Worm (Caenorhabditis elegans): ENCODE data around the gene clec-153.

clec-153 gene

ce11 chrIII:4626148-4626922 lies 8.7 kb upstream of the clec-153 start (continued):
- TF ChIP-seq ama-1 (optimal IDR thresholded peaks at IDR 0.05) = no peak
- no peak for TF ChIP-seq ceh-22 (tag; optimal IDR thresholded peaks at IDR 0.05)
- TF ChIP-seq sox-4 (tag; optimal IDR thresholded peaks at IDR 0.05) = no peak
- TF ChIP-seq pha-2 (tag; optimal IDR thresholded peaks at IDR 0.05) = no peak
- no peak for TF ChIP-seq pag-3 (tag; optimal IDR thresholded peaks at IDR 0.05; ENCODE audit: borderline replicate concordance)
- TF ChIP-seq ahr-1 (tag; optimal IDR thresholded peaks at IDR 0.05) = no peak
- no peak for TF ChIP-seq ceh-24 (tag; optimal IDR thresholded peaks at IDR 0.05)
- TF ChIP-seq ceh-18 (tag; optimal IDR thresholded peaks at IDR 0.05) = no peak
- no peak for TF ChIP-seq lin-11 (tag; optimal IDR thresholded peaks at IDR 0.05)
- no peak for TF ChIP-seq F13H6.1 (tag; optimal IDR thresholded peaks at IDR 0.05)
- no peak for TF ChIP-seq hlh-13 (GFP tag; optimal IDR thresholded peaks at IDR 0.05)
- no peak for TF ChIP-seq fkh-10 (GFP tag; optimal IDR thresholded peaks at IDR 0.05)
- TF ChIP-seq ceh-14 (tag; optimal IDR thresholded peaks at IDR 0.05) = no peak

DNA sequence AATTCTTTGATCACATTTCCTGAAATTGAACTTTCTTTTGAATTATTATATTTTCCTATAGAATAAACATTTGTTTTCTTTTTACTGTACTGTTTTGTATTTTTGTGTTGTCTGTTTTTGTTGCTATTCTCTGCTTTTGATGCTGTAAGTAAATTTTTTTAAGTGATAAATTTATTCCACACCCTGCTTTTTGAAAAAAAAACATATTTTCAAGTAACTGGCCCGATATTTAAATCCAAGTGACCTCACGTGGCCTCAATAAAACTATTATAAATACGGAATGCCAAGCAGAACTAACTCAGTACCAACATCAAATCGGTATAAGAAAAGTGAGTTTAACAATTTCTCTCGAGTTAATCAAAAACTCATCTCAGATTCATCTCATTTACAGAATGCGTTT lies 6.9 kb upstream of the clec-153 start, which contains the start of gene clec-151:
clec-151 (plus strand) TSS at position 301 of the 400 bp plus-strand sequence.
- no peak for TF ChIP-seq ttx-3 (tag; optimal IDR thresholded peaks at IDR 0.05)
- no peak for TF ChIP-seq sdc-2 (tag; optimal IDR thresholded peaks at IDR 0.05)
- TF ChIP-seq sox-2 (GFP tag; IDR thresholded peaks at IDR 0.05) = no peak
- TF ChIP-seq dve-1 (tag; optimal IDR thresholded peaks at IDR 0.05) = no peak
- no peak for TF ChIP-seq npax-4 (tag; optimal IDR thresholded peaks at IDR 0.05)
- no peak for TF ChIP-seq zip-5 (tag; optimal IDR thresholded peaks at IDR 0.05)
- TF ChIP-seq hlh-6 (tag; optimal IDR thresholded peaks at IDR 0.05) = no peak
- no peak for TF ChIP-seq ahr-1 (tag; optimal IDR thresholded peaks at IDR 0.05)
- TF ChIP-seq tbx-7 (tag; optimal IDR thresholded peaks at IDR 0.05) = no peak
- TF ChIP-seq C38D4.7 (GFP tag; optimal IDR thresholded peaks at IDR 0.05) = no peak
- no peak for TF ChIP-seq unc-55 (GFP tag; optimal IDR thresholded peaks at IDR 0.05)
- no peak for TF ChIP-seq F13H6.1 (tag; optimal IDR thresholded peaks at IDR 0.05)
- TF ChIP-seq T23F11.4 (GFP tag; optimal IDR thresholded peaks at IDR 0.05) = no peak
- no peak for TF ChIP-seq ceh-19 (GFP tag; optimal IDR thresholded peaks at IDR 0.05)
- no peak for TF ChIP-seq eyg-1 (tag; optimal IDR thresholded peaks at IDR 0.05)
- TF ChIP-seq elt-4 (tag; optimal IDR thresholded peaks at IDR 0.05) = no peak
- no peak for TF ChIP-seq ceh-18 (tag; optimal IDR thresholded peaks at IDR 0.05)
- TF ChIP-seq unc-3 (GFP tag; conservative IDR thresholded peaks at IDR 0.05) = no peak
- no peak for TF ChIP-seq unc-3 (tag; optimal IDR thresholded peaks at IDR 0.05)

- TF ChIP-seq ama-1 (optimal IDR thresholded peaks at IDR 0.05) (no peak), ceh-22 (tag; optimal IDR thresholded peaks at IDR 0.05) (no peak), ztf-16 (tag; optimal IDR thresholded peaks at IDR 0.05) (no peak), hlh-8 (tag; optimal IDR thresholded peaks at IDR 0.05) (no peak), pag-3 (tag; optimal IDR thresholded peaks at IDR 0.05; ENCODE audit: borderline replicate concordance) (no peak), elt-4 (tag; optimal IDR thresholded peaks at IDR 0.05) (no peak), nfya-1 (tag; optimal IDR thresholded peaks at IDR 0.05) (no peak), tbx-7 (tag; optimal IDR thresholded peaks at IDR 0.05) (no peak), unc-86 (tag; optimal IDR thresholded peaks at IDR 0.05) (no peak), sox-2 (GFP tag; IDR thresholded peaks at IDR 0.05) (no peak), sdc-2 (tag; optimal IDR thresholded peaks at IDR 0.05) (no peak), gmeb-2 (tag; optimal IDR thresholded peaks at IDR 0.05) (no peak), ceh-24 (tag; optimal IDR thresholded peaks at IDR 0.05) (no peak), fax-1 (tag; optimal IDR thresholded peaks at IDR 0.05) (no peak), syd-9 (tag; optimal IDR thresholded peaks at IDR 0.05) (no peak), nhr-232 (tag; optimal IDR thresholded peaks at IDR 0.05) (no peak), ceh-48 (tag; optimal IDR thresholded peaks at IDR 0.05) (no peak)
Observed at ce11 chrIII:4643262-4643661, 8.2 kb downstream of the clec-153 start, which contains the start of gene pfas-1. pfas-1 (minus strand) TSS chrIII:4643310.

All from whole organism, late embryonic.